Worm (Caenorhabditis elegans) whole organism, L4 larva: ENCODE data around the gene F54H5.2.

Experiments
- ZK337.2 ChIP-seq: fragments of 200-800 bp; sonication (Bioruptor generic); IDR thresholded peaks from 2 replicates; pipeline ENCODE4 v1.3.6; 2022; ENCODE audit warnings: missing genetic modification reagents, missing genetic modification characterization, missing compliant biosample characterization
- aha-1 ChIP-seq: fragments of 150-350 bp; peaks from one replicate; lab custom pipeline; 2014; ENCODE audit warnings: missing biosample characterization, missing genetic modification characterization
- aly-2 ChIP-seq: sonication (generic microtip); optimal IDR thresholded peaks from 2 replicates; lab custom pipeline; 2018; ENCODE audit warnings: missing biosample characterization, missing genetic modification characterization
- ama-1 ChIP-seq: fragments of 150-350 bp; optimal IDR thresholded peaks from 2 replicates; lab custom pipeline; 2014; ENCODE audit warnings: inconsistent platforms, mixed read lengths
- ceh-20 ChIP-seq: fragments of 200-800 bp; sonication (Bioruptor generic); IDR thresholded peaks from 2 replicates; pipeline ENCODE4 v1.3.6; 2022; ENCODE audit warnings: missing genetic modification reagents, missing genetic modification characterization, missing compliant biosample characterization
- ceh-32 ChIP-seq: sonication (generic microtip); optimal IDR thresholded peaks from 2 replicates; lab custom pipeline; 2016; ENCODE audit warnings: mild to moderate bottlenecking, missing genetic modification characterization, missing compliant biosample characterization; ENCODE audit not compliant: poor library complexity
- ceh-44 ChIP-seq: fragments of 200-800 bp; sonication (Bioruptor generic); IDR thresholded peaks from 2 replicates; pipeline ENCODE4 v1.3.6; 2022; ENCODE audit warnings: missing genetic modification reagents, missing genetic modification characterization, missing compliant biosample characterization
- ceh-82 ChIP-seq: sonication (generic microtip); optimal IDR thresholded peaks from 2 replicates; lab custom pipeline; 2017; ENCODE audit warnings: missing biosample characterization, missing genetic modification characterization
- ces-1 ChIP-seq: fragments of 150-350 bp; sonication (generic microtip); optimal IDR thresholded peaks from 4 replicates; lab custom pipeline; 2014; ENCODE audit warnings: missing biosample characterization, missing genetic modification reagents, missing genetic modification characterization
- cey-2 ChIP-seq: sonication (generic microtip); optimal IDR thresholded peaks from 3 replicates; lab custom pipeline; 2017; ENCODE audit warnings: missing genetic modification characterization, mild to moderate bottlenecking, missing compliant biosample characterization, antibody characterized with exemption, borderline replicate concordance; ENCODE audit not compliant: insufficient read depth
- ctbp-1 ChIP-seq: fragments of 200-800 bp; sonication (Bioruptor generic); IDR thresholded peaks from 2 replicates; pipeline ENCODE4 v1.3.6; 2022; ENCODE audit warnings: missing genetic modification reagents, missing genetic modification characterization, missing compliant biosample characterization
- daf-12 ChIP-seq: fragments of 150-350 bp; optimal IDR thresholded peaks from 2 replicates; lab custom pipeline; 2014; ENCODE audit warnings: missing biosample characterization, missing genetic modification reagents, missing genetic modification characterization
- dmd-9 ChIP-seq: fragments of 200-800 bp; sonication (Bioruptor generic); IDR thresholded peaks from 2 replicates; pipeline ENCODE4 v1.3.6; 2022; ENCODE audit warnings: missing genetic modification reagents, missing genetic modification characterization, missing compliant biosample characterization
- hlh-11 ChIP-seq: fragments of 200-800 bp; sonication (Bioruptor generic); optimal IDR thresholded peaks from 2 replicates; lab custom pipeline; 2018; ENCODE audit warnings: mild to moderate bottlenecking, missing genetic modification characterization, missing compliant biosample characterization
- hlh-30 ChIP-seq: sonication (generic microtip); optimal IDR thresholded peaks from 2 replicates; lab custom pipeline; 2017; ENCODE audit warnings: antibody characterized with exemption, mild to moderate bottlenecking, missing genetic modification characterization, missing compliant biosample characterization; ENCODE audit not compliant: insufficient read depth
- hmg-1.1 ChIP-seq: fragments of 200-800 bp; sonication (Bioruptor generic); IDR thresholded peaks from 2 replicates; pipeline ENCODE4 v1.3.6; 2022; ENCODE audit warnings: missing genetic modification reagents, missing genetic modification characterization, missing compliant biosample characterization
- lim-7 ChIP-seq: fragments of 200-800 bp; sonication (Bioruptor generic); IDR thresholded peaks from 2 replicates; pipeline ENCODE4 v1.3.6; 2022; ENCODE audit warnings: missing genetic modification characterization, missing compliant biosample characterization
- lin-15B ChIP-seq: fragments of 150-350 bp; sonication (generic microtip); optimal IDR thresholded peaks from 3 replicates; lab custom pipeline; 2014; ENCODE audit warnings: missing biosample characterization, missing genetic modification characterization
- lin-39 ChIP-seq: fragments of 150-350 bp; optimal IDR thresholded peaks from 2 replicates; lab custom pipeline; 2014; ENCODE audit warnings: missing biosample characterization, missing genetic modification reagents, missing genetic modification characterization
- madf-5 ChIP-seq, 2 experiments: fragments of 200-800 bp; sonication (Bioruptor generic); IDR thresholded peaks; 2 replicates each; pipeline ENCODE4 v1.3.6; 2022; ENCODE audit warnings: missing compliant biosample characterization in 2 of 2, missing genetic modification characterization in 2 of 2
- mdl-1 ChIP-seq, 2 experiments: fragments of 150-350 bp in 1 of 2; sonication (generic microtip) in 1 of 2; optimal IDR thresholded peaks; 2 replicates each; lab custom pipeline; 2014 to 2017; ENCODE audit warnings: missing biosample characterization in 2 of 2, missing genetic modification characterization in 2 of 2
- mdt-29 ChIP-seq: fragments of 200-800 bp; sonication (Bioruptor generic); IDR thresholded peaks from 2 replicates; pipeline ENCODE4 v1.3.6; 2022; ENCODE audit warnings: missing genetic modification reagents, missing genetic modification characterization, missing compliant biosample characterization
- mxl-2 ChIP-seq: fragments of 200-800 bp; sonication (Bioruptor generic); conservative IDR thresholded peaks from 2 replicates; pipeline ENCODE4 v1.3.6; 2022; ENCODE audit warnings: missing genetic modification reagents, missing genetic modification characterization, missing compliant biosample characterization
- nhr-10 ChIP-seq: fragments of 150-350 bp; optimal IDR thresholded peaks from 2 replicates; lab custom pipeline; 2014; ENCODE audit warnings: missing biosample characterization, missing genetic modification characterization
- nhr-102 ChIP-seq: sonication (generic microtip); optimal IDR thresholded peaks from 2 replicates; lab custom pipeline; 2016; ENCODE audit warnings: mild to moderate bottlenecking, missing genetic modification characterization, moderate library complexity, missing compliant biosample characterization
- nhr-25 ChIP-seq: sonication (generic microtip); optimal IDR thresholded peaks from 2 replicates; lab custom pipeline; 2017; ENCODE audit warnings: missing genetic modification characterization, mild to moderate bottlenecking, missing compliant biosample characterization, antibody characterized with exemption, moderate library complexity, borderline replicate concordance; ENCODE audit not compliant: insufficient read depth
- nhr-28 ChIP-seq: fragments of 150-350 bp; optimal IDR thresholded peaks from 2 replicates; lab custom pipeline; 2014; ENCODE audit warnings: missing biosample characterization, missing genetic modification characterization
- nhr-6 ChIP-seq: fragments of 150-350 bp; optimal IDR thresholded peaks from 2 replicates; lab custom pipeline; 2014; ENCODE audit warnings: missing biosample characterization, missing genetic modification characterization
- nhr-76 ChIP-seq: fragments of 150-350 bp; optimal IDR thresholded peaks from 2 replicates; lab custom pipeline; 2014; ENCODE audit warnings: missing biosample characterization, missing genetic modification characterization
- pqm-1 ChIP-seq: sonication (generic microtip); optimal IDR thresholded peaks from 2 replicates; lab custom pipeline; 2017; ENCODE audit warnings: missing biosample characterization, missing genetic modification characterization
- rbr-2 ChIP-seq: sonication (generic microtip); optimal IDR thresholded peaks from 2 replicates; lab custom pipeline; 2016; ENCODE audit warnings: missing genotype, missing genetic modification characterization, missing compliant biosample characterization
- saeg-2 ChIP-seq: fragments of 200-800 bp; sonication (Bioruptor generic); IDR thresholded peaks from 2 replicates; pipeline ENCODE4 v1.3.6; 2022; ENCODE audit warnings: missing genetic modification reagents, missing genetic modification characterization, missing compliant biosample characterization
- snpc-4 ChIP-seq: fragments of 150-350 bp; optimal IDR thresholded peaks from 2 replicates; lab custom pipeline; 2014; ENCODE audit warnings: missing biosample characterization, missing genetic modification characterization
- tag-97 ChIP-seq: fragments of 200-800 bp; sonication (Bioruptor generic); IDR thresholded peaks from 2 replicates; pipeline ENCODE4 v1.3.6; 2022; ENCODE audit warnings: missing genetic modification characterization, missing compliant biosample characterization
- tra-1 ChIP-seq: fragments of 200-800 bp; sonication (Bioruptor generic); IDR thresholded peaks from 2 replicates; pipeline ENCODE4 v1.3.6; 2022; ENCODE audit warnings: missing genetic modification reagents, missing genetic modification characterization, missing compliant biosample characterization
- unc-62 ChIP-seq, 3 experiments: fragments of 150-350 bp in 1 of 3; sonication (generic microtip); optimal IDR thresholded peaks in 2 of 3; peaks in 1 of 3; 1 replicate in 1 of 3; 2 replicates in 2 of 3; lab custom pipeline; 2014 to 2017; ENCODE audit warnings: missing biosample characterization in 3 of 3, missing genetic modification characterization in 3 of 3, missing genetic modification reagents in 3 of 3, missing genotype in 1 of 3
- zag-1 ChIP-seq: fragments of 150-350 bp; optimal IDR thresholded peaks from 2 replicates; lab custom pipeline; 2014; ENCODE audit warnings: missing biosample characterization, missing genetic modification characterization
- ztf-7 ChIP-seq: fragments of 150-350 bp; optimal IDR thresholded peaks from 2 replicates; lab custom pipeline; 2014; ENCODE audit warnings: missing biosample characterization, missing genetic modification characterization

The F54H5.2 gene

ce11 chrII:6616770-6617169 lies 10.5 kb upstream of the F54H5.2 start, which contains the start of gene klf-3:
Gene klf-3 (plus strand): TSS chrII:6616878.
- TF ChIP-seq zag-1, result no peak
- TF ChIP-seq rbr-2 (tag; lab: Kevin White, UChicago), result no peak
- TF ChIP-seq dmd-9 (GFP tag; lab: Robert Waterston, UW), result no peak
- TF ChIP-seq madf-5 (GFP tag; IDR thresholded peaks at IDR 0.05; lab: Robert Waterston, UW), result no peak
- TF ChIP-seq lin-15B (tag; lab: Kevin White, UChicago), result no peak
- TF ChIP-seq hlh-30 (tag; lab: Kevin White, UChicago), result no peak
- no peak for TF ChIP-seq ztf-7 (tag; lab: Kevin White, UChicago)
- TF ChIP-seq nhr-76 (tag; lab: Kevin White, UChicago), result no peak
- TF ChIP-seq nhr-6 (tag; lab: Kevin White, UChicago), result no peak
- no peak for TF ChIP-seq tag-97 (GFP tag; lab: Robert Waterston, UW)
- TF ChIP-seq daf-12 (tag; lab: Kevin White, UChicago), result no peak
- TF ChIP-seq saeg-2 (GFP tag; lab: Robert Waterston, UW), result no peak
- TF ChIP-seq ces-1, result no peak
- TF ChIP-seq hlh-11 (tag; lab: Kevin White, UChicago), result no peak
- TF ChIP-seq mdt-29, result no peak
- no peak for TF ChIP-seq hmg-1.1 (GFP tag; lab: Robert Waterston, UW)
- no peak for TF ChIP-seq nhr-10 (tag; lab: Kevin White, UChicago)

ce11 chrII:6619007-6619406 lies 8.3 kb upstream of the F54H5.2 start:
- TF ChIP-seq nhr-28 (tag; lab: Kevin White, UChicago) (peak; percentile 37), nhr-6 (tag; lab: Kevin White, UChicago) (no peak), hlh-11 (tag; lab: Kevin White, UChicago) (peak; percentile 19), ZK337.2 (GFP tag; lab: Robert Waterston, UW) (no peak), pqm-1 (tag; lab: Kevin White, UChicago) (no peak), ceh-20 (GFP tag; lab: Robert Waterston, UW) (no peak), aha-1 (peak; percentile 23), unc-62 (GFP tag; optimal IDR thresholded peaks at IDR 0.05 in 1 of 2; lab: Kevin White, UChicago) (peak in 1 of 2 experiments; percentile 39), unc-62 (tag; optimal IDR thresholded peaks at IDR 0.05; lab: Kevin White, UChicago) (no peak), cey-2 (tag; lab: Kevin White, UChicago) (peak; percentile 19), tra-1 (GFP tag; lab: Robert Waterston, UW) (0 out of 2 replicates have a peak, but pooled peaks have one; percentile 38), mdl-1 (tag; optimal IDR thresholded peaks at IDR 0.05; lab: Kevin White, UChicago) (peak in 1 of 2 experiments; percentile 18), hlh-30 (tag; lab: Kevin White, UChicago) (no peak)

ce11 chrII:6621886-6622285 lies 5.4 kb upstream of the F54H5.2 start, which contains the start of gene F54H5.3:
Gene F54H5.3 (plus strand): TSS chrII:6622186.
- TF ChIP-seq mdt-29 (no peak), nhr-102 (tag; lab: Kevin White, UChicago) (no peak), nhr-76 (tag; lab: Kevin White, UChicago) (no peak), nhr-25 (tag; lab: Kevin White, UChicago) (no peak), snpc-4 (tag; lab: Kevin White, UChicago) (no peak), ctbp-1 (GFP tag; lab: Robert Waterston, UW) (no peak), ceh-32 (tag; lab: Kevin White, UChicago) (no peak), lin-39 (tag; lab: Kevin White, UChicago) (no peak), ceh-82 (tag; lab: Kevin White, UChicago) (no peak), rbr-2 (tag; lab: Kevin White, UChicago) (no peak), mxl-2 (GFP tag; lab: Robert Waterston, UW) (no peak), lim-7 (GFP tag; lab: Robert Waterston, UW) (no peak), tra-1 (GFP tag; lab: Robert Waterston, UW) (no peak), hmg-1.1 (GFP tag; lab: Robert Waterston, UW) (no peak), aly-2 (tag; lab: Kevin White, UChicago) (no peak), dmd-9 (GFP tag; lab: Robert Waterston, UW) (no peak), ama-1 (lab: Kevin White, UChicago) (no peak), aha-1 (no peak), ceh-44 (GFP tag; lab: Robert Waterston, UW) (no peak)
